Fruit fly (Drosophila melanogaster) whole organism, pupa: Measurements from ENCODE around the gene CG9733.
A peak's percentile ranks its signal among the peaks of the same experiment; 100 is the strongest.

Source experiments
- CG12605 ChIP-seq: fragments of 200-800 bp; sonication (Bioruptor generic); IDR thresholded peaks from 2 replicates; pipeline ENCODE4 v1.3.6; 2022; ENCODE audit warnings: missing biosample characterization, missing genetic modification characterization
- CG14655 ChIP-seq: fragments of 200-800 bp; sonication (Bioruptor generic); optimal IDR thresholded peaks from 3 replicates; lab custom pipeline; 2017; ENCODE audit warnings: mild to moderate bottlenecking, missing biosample characterization, missing genetic modification reagents, missing genetic modification characterization
- CG15710 ChIP-seq: fragments of 200-800 bp; sonication (Bioruptor generic); optimal IDR thresholded peaks from 2 replicates; lab custom pipeline; 2018; ENCODE audit warnings: missing biosample characterization, mild to moderate bottlenecking, missing genetic modification characterization, moderate library complexity
- CG32121 ChIP-seq: fragments of 200-800 bp; sonication (Bioruptor generic); IDR thresholded peaks from 2 replicates; pipeline ENCODE4 v1.3.6; 2022; ENCODE audit warnings: missing biosample characterization, missing genetic modification characterization
- CG9948 ChIP-seq: fragments of 200-800 bp; sonication (Bioruptor generic); optimal IDR thresholded peaks from 2 replicates; lab custom pipeline; 2018; ENCODE audit warnings: missing biosample characterization, mild to moderate bottlenecking, missing genetic modification characterization, moderate library complexity
- D1 ChIP-seq: fragments of 200-800 bp; sonication (Bioruptor generic); optimal IDR thresholded peaks from 2 replicates; lab custom pipeline; 2018; ENCODE audit warnings: missing biosample characterization, mild to moderate bottlenecking, missing genetic modification characterization, moderate library complexity
- Ets98B ChIP-seq: fragments of 200-800 bp; sonication (Bioruptor generic); IDR thresholded peaks from 2 replicates; pipeline ENCODE4 v1.3.6; 2022; ENCODE audit warnings: missing biosample characterization, missing genetic modification characterization
- Snoo ChIP-seq: fragments of 200-800 bp; sonication (Bioruptor generic); optimal IDR thresholded peaks from 3 replicates; lab custom pipeline; 2017; ENCODE audit warnings: missing biosample characterization, mild to moderate bottlenecking, missing genetic modification characterization, inconsistent platforms
- fd96Ca ChIP-seq: fragments of 200-800 bp; sonication (Bioruptor generic); IDR thresholded peaks from 3 replicates; pipeline ENCODE4 v1.3.6; 2022; ENCODE audit warnings: missing biosample characterization, missing genetic modification characterization
- gl ChIP-seq: fragments of 200-800 bp; sonication (Bioruptor generic); optimal IDR thresholded peaks from 2 replicates; lab custom pipeline; 2018; ENCODE audit warnings: missing biosample characterization, mild to moderate bottlenecking, missing genetic modification characterization
- rn ChIP-seq: fragments of 200-800 bp; sonication (Bioruptor generic); IDR thresholded peaks from 2 replicates; pipeline ENCODE4 v1.3.6; 2022; ENCODE audit warnings: missing biosample characterization, missing genetic modification characterization

DNA sequence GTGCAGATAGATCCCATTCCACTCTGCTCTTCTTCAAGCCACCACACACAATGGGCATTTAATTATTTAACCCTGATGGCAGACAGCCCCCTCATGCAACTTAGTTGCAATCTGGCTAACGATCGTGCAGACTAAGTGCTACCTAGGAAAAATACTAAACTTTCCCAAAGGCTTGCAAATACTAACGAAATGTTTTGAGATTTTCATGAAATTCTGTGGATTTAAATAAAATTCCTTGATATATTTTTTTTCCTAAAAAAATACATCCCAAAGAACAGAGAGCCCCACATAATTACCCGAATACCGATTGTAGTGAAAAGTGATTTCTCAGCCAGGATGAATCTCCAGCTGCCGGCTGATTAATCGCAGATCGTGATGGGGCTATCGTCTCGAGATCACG lies 13.1 kb upstream of the CG9733 start:
- no peak for TF ChIP-seq Snoo (tag; lab: Kevin White, UChicago)
- TF ChIP-seq CG9948 = peak; percentile 82
- no peak for TF ChIP-seq CG12605
- no peak for TF ChIP-seq CG32121 (GFP tag; lab: Robert Waterston, UW)
- peak; percentile 75 for TF ChIP-seq gl (tag; lab: Kevin White, UChicago)
- no peak for TF ChIP-seq Ets98B (GFP tag; lab: Robert Waterston, UW)
- TF ChIP-seq fd96Ca = no peak; the same call in 2 of the 3 replicates
- peak; percentile 79 for TF ChIP-seq CG15710 (tag; lab: Kevin White, UChicago)
- TF ChIP-seq CG14655 (GFP tag; lab: Kevin White, UChicago) = no peak
- no peak for TF ChIP-seq rn
- TF ChIP-seq D1 (tag; lab: Kevin White, UChicago) = peak; percentile 75
